Worm (Caenorhabditis elegans) whole organism, L2 larva: ENCODE measurements around the gene elof-1.

Experiments
- blmp-1 ChIP-seq: sonication (generic microtip); optimal IDR thresholded peaks from 2 replicates; lab custom pipeline; 2017; ENCODE audit warnings: missing genetic modification characterization, mild to moderate bottlenecking, missing compliant biosample characterization, antibody characterized with exemption, moderate library complexity; ENCODE audit not compliant: insufficient read depth
- nhr-77 ChIP-seq: fragments of 150-350 bp; optimal IDR thresholded peaks from 2 replicates; lab custom pipeline; 2014; ENCODE audit warnings: missing biosample characterization, missing genetic modification characterization
- snpc-4 ChIP-seq: fragments of 150-350 bp; optimal IDR thresholded peaks from 2 replicates; lab custom pipeline; 2014; ENCODE audit warnings: missing biosample characterization, missing genetic modification characterization
- ztf-11 ChIP-seq: sonication (generic microtip); optimal IDR thresholded peaks from 2 replicates; lab custom pipeline; 2017; ENCODE audit warnings: missing biosample characterization, missing genetic modification characterization

elof-1 gene

DNA sequence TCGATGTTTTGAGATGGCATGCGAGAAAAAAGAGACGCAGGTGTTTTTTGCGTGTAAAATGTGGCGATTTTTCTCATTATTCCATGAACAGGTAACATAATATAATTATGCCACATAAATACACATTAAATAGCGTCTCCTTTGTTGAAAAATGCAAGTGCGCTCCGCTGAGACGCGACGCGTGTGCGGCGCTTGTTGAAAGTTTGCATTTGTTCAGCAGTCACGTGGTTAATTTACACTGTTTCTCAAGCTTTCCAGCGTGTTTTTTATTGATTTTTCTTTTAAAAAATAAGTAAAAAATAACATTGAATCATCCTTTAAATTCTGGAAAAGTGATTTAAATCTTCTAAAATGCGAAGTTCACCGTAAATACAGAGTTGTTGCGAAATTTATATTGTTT lies 50.1 kb downstream of the elof-1 start (continued):
- TF ChIP-seq blmp-1 (tag; lab: Kevin White, UChicago): peak; percentile 62
- TF ChIP-seq nhr-77 (tag; lab: Kevin White, UChicago): no peak
- TF ChIP-seq ztf-11 (tag; lab: Kevin White, UChicago): no peak
- TF ChIP-seq snpc-4: peak; percentile 72
- TF ChIP-seq, all 48 proteins: peak for 22
